Worm (Caenorhabditis elegans) whole organism, L2 larva: ENCODE measurements around the gene pde-12.
A peak's percentile ranks its signal among the peaks of the same experiment; 100 is the strongest.

Experiments used
- C34F6.9 ChIP-seq: fragments of 150-350 bp; optimal IDR thresholded peaks from 2 replicates; lab custom pipeline; 2014; ENCODE audit warnings: missing biosample characterization, missing genetic modification characterization
- F13H6.1 ChIP-seq: sonication (generic microtip); optimal IDR thresholded peaks from 2 replicates; lab custom pipeline; 2016; ENCODE audit warnings: missing genetic modification characterization, missing compliant biosample characterization
- R02D3.7 ChIP-seq: fragments of 150-350 bp; optimal IDR thresholded peaks from 2 replicates; lab custom pipeline; 2014; ENCODE audit warnings: missing biosample characterization, missing genetic modification characterization
- Y55F3AM.14 ChIP-seq: fragments of 200-800 bp; sonication (Bioruptor generic); optimal IDR thresholded peaks from 2 replicates; lab custom pipeline; 2018; ENCODE audit warnings: mild to moderate bottlenecking, missing genetic modification characterization, missing compliant biosample characterization
- ZK546.5 ChIP-seq: sonication (generic microtip); optimal IDR thresholded peaks from 2 replicates; lab custom pipeline; 2017; ENCODE audit warnings: missing biosample characterization, missing genetic modification characterization
- alr-1 ChIP-seq: fragments of 150-350 bp; optimal IDR thresholded peaks from 2 replicates; lab custom pipeline; 2014; ENCODE audit warnings: missing biosample characterization, missing genetic modification characterization
- aly-2 ChIP-seq: fragments of 150-350 bp; optimal IDR thresholded peaks from 2 replicates; lab custom pipeline; 2014; ENCODE audit warnings: missing biosample characterization, missing genetic modification characterization
- ama-1 ChIP-seq: fragments of 150-350 bp; optimal IDR thresholded peaks from 2 replicates; lab custom pipeline; 2018; ENCODE audit warnings: inconsistent platforms
- blmp-1 ChIP-seq: sonication (generic microtip); optimal IDR thresholded peaks from 2 replicates; lab custom pipeline; 2017; ENCODE audit warnings: missing genetic modification characterization, mild to moderate bottlenecking, missing compliant biosample characterization, antibody characterized with exemption, moderate library complexity; ENCODE audit not compliant: insufficient read depth
- ceh-16 ChIP-seq: fragments of 150-350 bp; optimal IDR thresholded peaks from 2 replicates; lab custom pipeline; 2014; ENCODE audit warnings: missing biosample characterization, missing genetic modification characterization
- ceh-82 ChIP-seq: fragments of 150-350 bp; optimal IDR thresholded peaks from 2 replicates; lab custom pipeline; 2014; ENCODE audit warnings: missing biosample characterization, missing genetic modification characterization
- crh-2 ChIP-seq: sonication (generic microtip); optimal IDR thresholded peaks from 2 replicates; lab custom pipeline; 2017; ENCODE audit warnings: missing biosample characterization, missing genetic modification characterization
- dmd-4 ChIP-seq: sonication (generic microtip); optimal IDR thresholded peaks from 2 replicates; lab custom pipeline; 2017; ENCODE audit warnings: missing biosample characterization, missing genetic modification characterization
- egl-27 ChIP-seq: sonication (generic microtip); optimal IDR thresholded peaks from 3 replicates; lab custom pipeline; 2017; ENCODE audit warnings: missing biosample characterization, missing genetic modification reagents, missing genetic modification characterization
- elt-1 ChIP-seq: fragments of 150-350 bp; optimal IDR thresholded peaks from 2 replicates; lab custom pipeline; 2014; ENCODE audit warnings: missing biosample characterization, missing genetic modification characterization
- elt-3 ChIP-seq: sonication (generic microtip); optimal IDR thresholded peaks from 2 replicates; lab custom pipeline; 2017; ENCODE audit warnings: missing biosample characterization, missing genetic modification characterization
- fos-1 ChIP-seq: fragments of 150-350 bp; optimal IDR thresholded peaks from 2 replicates; lab custom pipeline; 2014; ENCODE audit warnings: missing biosample characterization, missing genetic modification characterization
- gmeb-1 ChIP-seq: fragments of 150-350 bp; optimal IDR thresholded peaks from 2 replicates; lab custom pipeline; 2014; ENCODE audit warnings: missing biosample characterization, missing genetic modification characterization
- lin-11 ChIP-seq: fragments of 150-350 bp; sonication (generic microtip); optimal IDR thresholded peaks from 2 replicates; lab custom pipeline; 2014; ENCODE audit warnings: missing biosample characterization, missing genetic modification characterization, inconsistent platforms, mixed read lengths
- lin-13 ChIP-seq: fragments of 150-350 bp; optimal IDR thresholded peaks from 2 replicates; lab custom pipeline; 2014; ENCODE audit warnings: missing biosample characterization, missing genetic modification reagents, missing genetic modification characterization
- lin-39 ChIP-seq: fragments of 150-350 bp; optimal IDR thresholded peaks from 2 replicates; lab custom pipeline; 2014; ENCODE audit warnings: missing biosample characterization, missing genetic modification reagents, missing genetic modification characterization
- lsy-2 ChIP-seq, 2 experiments: fragments of 150-350 bp in 1 of 2; sonication (generic microtip) in 1 of 2; optimal IDR thresholded peaks; 2 replicates each; lab custom pipeline; 2014 to 2017; ENCODE audit warnings: missing biosample characterization in 2 of 2, missing genetic modification characterization in 2 of 2
- mab-5 ChIP-seq: fragments of 150-350 bp; optimal IDR thresholded peaks from 2 replicates; lab custom pipeline; 2014; ENCODE audit warnings: missing biosample characterization, missing genetic modification characterization
- mbf-1 ChIP-seq: sonication (generic microtip); optimal IDR thresholded peaks from 2 replicates; lab custom pipeline; 2017; ENCODE audit warnings: missing biosample characterization, missing genetic modification characterization
- mdl-1 ChIP-seq, 2 experiments: fragments of 150-350 bp in 1 of 2; sonication (generic microtip) in 1 of 2; optimal IDR thresholded peaks; 2 replicates each; lab custom pipeline; 2017; ENCODE audit warnings: missing biosample characterization in 2 of 2, missing genetic modification characterization in 2 of 2
- nhr-10 ChIP-seq: sonication (generic microtip); optimal IDR thresholded peaks from 2 replicates; lab custom pipeline; 2017; ENCODE audit warnings: missing biosample characterization, missing genetic modification characterization
- nhr-11 ChIP-seq: fragments of 150-350 bp; optimal IDR thresholded peaks from 2 replicates; lab custom pipeline; 2014; ENCODE audit warnings: missing biosample characterization, missing genetic modification characterization
- nhr-12 ChIP-seq: fragments of 150-350 bp; optimal IDR thresholded peaks from 2 replicates; lab custom pipeline; 2014; ENCODE audit warnings: missing biosample characterization, missing genetic modification characterization
- nhr-129 ChIP-seq: fragments of 150-350 bp; optimal IDR thresholded peaks from 2 replicates; lab custom pipeline; 2014; ENCODE audit warnings: missing biosample characterization, missing genetic modification characterization
- nhr-21 ChIP-seq: fragments of 150-350 bp; optimal IDR thresholded peaks from 2 replicates; lab custom pipeline; 2014; ENCODE audit warnings: missing biosample characterization, missing genetic modification characterization
- nhr-23 ChIP-seq: fragments of 150-350 bp; optimal IDR thresholded peaks from 2 replicates; lab custom pipeline; 2014; ENCODE audit warnings: missing biosample characterization, missing genetic modification reagents, missing genetic modification characterization
- nhr-237 ChIP-seq: fragments of 150-350 bp; optimal IDR thresholded peaks from 2 replicates; lab custom pipeline; 2014; ENCODE audit warnings: missing biosample characterization, missing genetic modification characterization
- nhr-25 ChIP-seq: fragments of 150-350 bp; sonication (generic microtip); optimal IDR thresholded peaks from 3 replicates; lab custom pipeline; 2014; ENCODE audit warnings: missing biosample characterization, missing genetic modification characterization
- nhr-6 ChIP-seq: fragments of 150-350 bp; optimal IDR thresholded peaks from 2 replicates; lab custom pipeline; 2014; ENCODE audit warnings: missing biosample characterization, missing genetic modification characterization
- nhr-77 ChIP-seq: fragments of 150-350 bp; optimal IDR thresholded peaks from 2 replicates; lab custom pipeline; 2014; ENCODE audit warnings: missing biosample characterization, missing genetic modification characterization
- peb-1 ChIP-seq: fragments of 150-350 bp; optimal IDR thresholded peaks from 2 replicates; lab custom pipeline; 2014; ENCODE audit warnings: missing biosample characterization, missing genetic modification characterization
- sem-4 ChIP-seq: fragments of 150-350 bp; optimal IDR thresholded peaks from 2 replicates; lab custom pipeline; 2014; ENCODE audit warnings: missing biosample characterization, missing genetic modification reagents, missing genetic modification characterization
- skn-1 ChIP-seq: sonication (generic microtip); optimal IDR thresholded peaks from 2 replicates; lab custom pipeline; 2017; ENCODE audit warnings: missing biosample characterization, missing genetic modification characterization
- sma-3 ChIP-seq: sonication (generic microtip); optimal IDR thresholded peaks from 2 replicates; lab custom pipeline; 2016; ENCODE audit warnings: missing genetic modification reagents, missing genetic modification characterization, missing compliant biosample characterization
- sma-9 ChIP-seq, 2 experiments: fragments of 150-350 bp in 1 of 2; sonication (generic microtip) in 1 of 2; optimal IDR thresholded peaks; 2 replicates each; lab custom pipeline; 2014 to 2016; ENCODE audit warnings: missing genetic modification characterization in 2 of 2, mild to moderate bottlenecking in 1 of 2, missing biosample characterization in 1 of 2, missing compliant biosample characterization in 1 of 2, missing genetic modification reagents in 1 of 2, moderate library complexity in 1 of 2
- snpc-4 ChIP-seq: fragments of 150-350 bp; optimal IDR thresholded peaks from 2 replicates; lab custom pipeline; 2014; ENCODE audit warnings: missing biosample characterization, missing genetic modification characterization
- unc-39 ChIP-seq: fragments of 150-350 bp; optimal IDR thresholded peaks from 2 replicates; lab custom pipeline; 2014; ENCODE audit warnings: missing biosample characterization, missing genetic modification characterization
- unc-55 ChIP-seq: fragments of 150-350 bp; sonication (generic microtip); optimal IDR thresholded peaks from 3 replicates; lab custom pipeline; 2014; ENCODE audit warnings: missing biosample characterization, missing genetic modification reagents, missing genetic modification characterization
- unc-62 ChIP-seq: fragments of 150-350 bp; optimal IDR thresholded peaks from 2 replicates; lab custom pipeline; 2014; ENCODE audit warnings: missing biosample characterization, missing genetic modification reagents, missing genetic modification characterization
- zag-1 ChIP-seq: fragments of 150-350 bp; optimal IDR thresholded peaks from 2 replicates; lab custom pipeline; 2014; ENCODE audit warnings: missing biosample characterization, missing genetic modification characterization
- ztf-1 ChIP-seq: fragments of 200-800 bp; sonication (Bioruptor generic); conservative IDR thresholded peaks from 2 replicates; pipeline ENCODE4 v1.3.6; 2022; ENCODE audit warnings: missing genetic modification characterization, missing compliant biosample characterization
- ztf-11 ChIP-seq: sonication (generic microtip); optimal IDR thresholded peaks from 2 replicates; lab custom pipeline; 2017; ENCODE audit warnings: missing biosample characterization, missing genetic modification characterization
- ztf-4 ChIP-seq: fragments of 150-350 bp; optimal IDR thresholded peaks from 2 replicates; lab custom pipeline; 2014; ENCODE audit warnings: missing biosample characterization, missing genetic modification characterization

pde-12 gene

DNA sequence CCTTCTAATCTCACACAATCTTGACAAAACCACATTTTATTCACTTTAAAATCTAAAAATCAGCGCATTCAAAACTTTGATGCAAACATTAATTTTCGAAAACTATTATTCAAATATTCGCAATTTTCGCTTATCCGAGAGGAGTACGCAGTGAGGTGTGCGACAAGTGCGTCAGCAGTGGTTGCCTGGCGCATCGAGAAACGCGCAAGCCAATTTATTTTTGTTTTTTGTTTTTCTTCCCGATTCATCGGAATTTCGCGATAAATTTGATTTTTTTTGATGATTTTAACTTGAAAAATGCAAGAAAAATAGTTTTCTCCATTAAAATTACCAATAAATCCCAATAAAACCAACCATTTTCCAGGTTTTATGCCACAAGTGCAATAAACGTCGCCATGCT, 4.0 kb upstream of the pde-12 start, which contains the start of the genes fbxb-85 and hex-3:
fbxb-85 (minus strand) TSS at position 106 of the 400 bp plus-strand sequence.
hex-3 (plus strand) TSS at position 365 of the 400 bp plus-strand sequence.
- TF ChIP-seq skn-1 = peak; percentile 60
- TF ChIP-seq dmd-4 (tag; lab: Kevin White, UChicago) = peak; percentile 19
- peak; percentile 89 for TF ChIP-seq nhr-6
- peak; percentile 84 for TF ChIP-seq snpc-4 (tag; lab: Kevin White, UChicago)
- TF ChIP-seq crh-2 (tag; lab: Kevin White, UChicago) = peak; percentile 97
- no peak for TF ChIP-seq ztf-1 (GFP tag; lab: Robert Waterston, UW)
- peak; percentile 99 for TF ChIP-seq sma-3 (GFP tag; lab: Kevin White, UChicago)
- peak; percentile 69 for TF ChIP-seq alr-1 (tag; lab: Kevin White, UChicago)
- peak; percentile 93 to 96 for TF ChIP-seq lsy-2 (tag; optimal IDR thresholded peaks at IDR 0.05; lab: Kevin White, UChicago)
- peak; percentile 73 for TF ChIP-seq nhr-129 (tag; lab: Kevin White, UChicago)
- TF ChIP-seq lin-11 (tag; lab: Kevin White, UChicago) = peak; percentile 96
- TF ChIP-seq F13H6.1 = peak; percentile 92
- TF ChIP-seq ceh-82 (tag; lab: Kevin White, UChicago) = peak; percentile 62
- no peak for TF ChIP-seq nhr-11 (tag; lab: Kevin White, UChicago)
- TF ChIP-seq R02D3.7 (tag; lab: Kevin White, UChicago) = peak; percentile 65
- TF ChIP-seq mab-5 (tag; lab: Kevin White, UChicago) = peak; percentile 94
- peak; percentile 98 for TF ChIP-seq unc-55 (GFP tag; lab: Kevin White, UChicago)
- peak; percentile 69 for TF ChIP-seq nhr-77 (tag; lab: Kevin White, UChicago)
- TF ChIP-seq ceh-16 = peak; percentile 81
- TF ChIP-seq unc-62 (GFP tag; lab: Kevin White, UChicago) = peak; percentile 33
- TF ChIP-seq nhr-10 (tag; lab: Kevin White, UChicago) = peak; percentile 78
- no peak for TF ChIP-seq aly-2 (tag; lab: Kevin White, UChicago)
- TF ChIP-seq nhr-237 (tag; lab: Kevin White, UChicago) = peak; percentile 22
- peak; percentile 86 for TF ChIP-seq ztf-4 (tag; lab: Kevin White, UChicago)
- peak; percentile 95 for TF ChIP-seq nhr-25
- peak; percentile 48 for TF ChIP-seq ama-1 (lab: Kevin White, UChicago)
- peak; percentile 70 for TF ChIP-seq zag-1 (tag; lab: Kevin White, UChicago)
- peak; percentile 60 for TF ChIP-seq ZK546.5 (tag; lab: Kevin White, UChicago)
- TF ChIP-seq mdl-1 (tag; optimal IDR thresholded peaks at IDR 0.05; lab: Kevin White, UChicago) = peak; percentile 22 to 53
- TF ChIP-seq fos-1 (tag; lab: Kevin White, UChicago) = peak; percentile 77
- TF ChIP-seq unc-39 (tag; lab: Kevin White, UChicago) = no peak
- no peak for TF ChIP-seq lin-39 (tag; lab: Kevin White, UChicago)
- no peak for TF ChIP-seq mbf-1 (tag; lab: Kevin White, UChicago)
- peak; percentile 18 for TF ChIP-seq ztf-11 (tag; lab: Kevin White, UChicago)
- TF ChIP-seq C34F6.9 = peak; percentile 97
- TF ChIP-seq Y55F3AM.14 (GFP tag; lab: Kevin White, UChicago) = peak; percentile 54
- no peak for TF ChIP-seq peb-1
- TF ChIP-seq egl-27 (tag; lab: Kevin White, UChicago) = peak; percentile 95
- TF ChIP-seq lin-13 (GFP tag; lab: Kevin White, UChicago) = peak; percentile 92
- peak; percentile 53 for TF ChIP-seq blmp-1 (tag; lab: Kevin White, UChicago)
- peak; percentile 75 for TF ChIP-seq sem-4 (tag; lab: Kevin White, UChicago)
- no peak for TF ChIP-seq elt-1 (tag; lab: Kevin White, UChicago)
- TF ChIP-seq nhr-23 (tag; lab: Kevin White, UChicago) = no peak
- TF ChIP-seq sma-9 (GFP tag; optimal IDR thresholded peaks at IDR 0.05; lab: Kevin White, UChicago) = peak; percentile 95
- no peak for TF ChIP-seq sma-9 (tag; optimal IDR thresholded peaks at IDR 0.05; lab: Kevin White, UChicago)
- TF ChIP-seq elt-3 (tag; lab: Kevin White, UChicago) = no peak
- TF ChIP-seq gmeb-1 = peak; percentile 97
- TF ChIP-seq nhr-21 = peak; percentile 92
- peak; percentile 12 for TF ChIP-seq nhr-12 (tag; lab: Kevin White, UChicago)
